Fruit fly (Drosophila melanogaster): ENCODE measurements around the gene Or35a.

- TF ChIP-seq CG4496 (GFP tag; IDR thresholded peaks at IDR 0.05) = no peak
- TF ChIP-seq Pif1A (GFP tag; optimal IDR thresholded peaks at IDR 0.05) = no peak
- no peak for TF ChIP-seq fd96Ca (GFP tag; IDR thresholded peaks at IDR 0.05)
- TF ChIP-seq D1 (tag; optimal IDR thresholded peaks at IDR 0.05) = no peak
- TF ChIP-seq CG12605 (GFP tag; IDR thresholded peaks at IDR 0.05) = no peak
- TF ChIP-seq Ets98B (GFP tag; IDR thresholded peaks at IDR 0.05) = no peak
These were observed 8.6 kb downstream of the Or35a start, which contains the start of gene CG15254 for dm6 chr2L:15614728-15615127.
